Worm (Caenorhabditis elegans): Measurements from ENCODE around the gene syx-3.

The syx-3 gene

ce11 chrX:5360682-5361081 is 11.8 kb downstream of the syx-3 start:
- 0 out of 2 replicates have a peak, but pooled peaks have one; percentile 27 for TF ChIP-seq dox-1 (GFP tag; IDR thresholded peaks at IDR 0.05)
- TF ChIP-seq B0019.2 (GFP tag; conservative IDR thresholded peaks at IDR 0.05) = no peak
- no peak for TF ChIP-seq zim-3 (tag; optimal IDR thresholded peaks at IDR 0.05)
- TF ChIP-seq ceh-58 (GFP tag; IDR thresholded peaks at IDR 0.05) = no peak
- 0 out of 2 replicates have a peak, but pooled peaks have one; percentile 36 for TF ChIP-seq zfh-2 (GFP tag; conservative IDR thresholded peaks at IDR 0.05)
- no peak for TF ChIP-seq ztf-22 (GFP tag; optimal IDR thresholded peaks at IDR 0.05)
- TF ChIP-seq egrh-3 (GFP tag; IDR thresholded peaks at IDR 0.05) = no peak
- no peak for TF ChIP-seq lsl-1 (GFP tag; optimal IDR thresholded peaks at IDR 0.05)
- TF ChIP-seq Y56A3A.18 (GFP tag; IDR thresholded peaks at IDR 0.05) = no peak
- TF ChIP-seq madf-6 (GFP tag; IDR thresholded peaks at IDR 0.05) = peak; percentile 76
- TF ChIP-seq hmg-1.2 (GFP tag; IDR thresholded peaks at IDR 0.05) = peak; percentile 52; the same call in 1 of the 2 replicates
- peak; percentile 15; the same call in 1 of the 2 replicates for TF ChIP-seq madf-8 (GFP tag; conservative IDR thresholded peaks at IDR 0.05)
- TF ChIP-seq efl-1 (GFP tag; optimal IDR thresholded peaks at IDR 0.05) = peak; percentile 74
- TF ChIP-seq dpl-1 (GFP tag; optimal IDR thresholded peaks at IDR 0.05) = peak; percentile 18
- 0 out of 2 replicates have a peak, but pooled peaks have one; percentile 29 for TF ChIP-seq ztf-25 (GFP tag; IDR thresholded peaks at IDR 0.05)

- no peak for TF ChIP-seq ekl-4 (GFP tag; IDR thresholded peaks at IDR 0.05)
- no peak for TF ChIP-seq xnd-1 (tag; optimal IDR thresholded peaks at IDR 0.05)
- TF ChIP-seq ama-1 (optimal IDR thresholded peaks at IDR 0.05) = no peak
- no peak for TF ChIP-seq ama-1 (GFP tag; optimal IDR thresholded peaks at IDR 0.05)
- TF ChIP-seq mxl-1 (tag; optimal IDR thresholded peaks at IDR 0.05) = no peak
Observed at ce11 chrX:5364222-5364621, 15.3 kb downstream of the syx-3 start, which contains the start of gene chtl-1. Gene chtl-1, minus strand, starts transcription at chrX:5364322.

- TF ChIP-seq F49E8.2 (tag; optimal IDR thresholded peaks at IDR 0.05; ENCODE audit: insufficient read depth) (no peak), nhr-80 (tag; optimal IDR thresholded peaks at IDR 0.05) (peak; percentile 58)
Observed at ce11 chrX:5365437-5365836, 16.5 kb downstream of the syx-3 start, which contains the start of gene F35C8.5. Gene F35C8.5, plus strand, starts transcription at chrX:5365813.

ce11 chrX:5366613-5367012 is 17.7 kb downstream of the syx-3 start:
- TF ChIP-seq Y79H2A.3 (GFP tag; conservative IDR thresholded peaks at IDR 0.05) (no peak), lin-35 (GFP tag; optimal IDR thresholded peaks at IDR 0.05) (no peak), him-1 (tag; optimal IDR thresholded peaks at IDR 0.05) (no peak), F10E7.11 (tag; optimal IDR thresholded peaks at IDR 0.05) (no peak), C06A6.2 (GFP tag; conservative IDR thresholded peaks at IDR 0.05) (no peak), D2030.7 (GFP tag; IDR thresholded peaks at IDR 0.05) (no peak), die-1 (tag; optimal IDR thresholded peaks at IDR 0.05) (no peak), Y56A3A.18 (GFP tag; IDR thresholded peaks at IDR 0.05) (no peak), madf-6 (GFP tag; IDR thresholded peaks at IDR 0.05) (no peak), hmg-1.2 (GFP tag; IDR thresholded peaks at IDR 0.05) (no peak), hlh-26 (GFP tag; conservative IDR thresholded peaks at IDR 0.05) (no peak), ztf-25 (GFP tag; IDR thresholded peaks at IDR 0.05) (no peak), attf-6 (GFP tag; IDR thresholded peaks at IDR 0.05) (no peak), bed-2 (GFP tag; IDR thresholded peaks at IDR 0.05) (no peak), rpc-1 (optimal IDR thresholded peaks at IDR 0.05) (no peak), rpc-1 (tag; optimal IDR thresholded peaks at IDR 0.05) (no peak), atf-7 (tag; optimal IDR thresholded peaks at IDR 0.05) (no peak)
